Worm (Caenorhabditis elegans): Measurements from ENCODE around the gene C25E10.17.
"Not testable (repeated sequence)": the region's sequence is repeated elsewhere in the genome, so short reads cannot be mapped to it uniquely, and the experiment has no call there.

DNA sequence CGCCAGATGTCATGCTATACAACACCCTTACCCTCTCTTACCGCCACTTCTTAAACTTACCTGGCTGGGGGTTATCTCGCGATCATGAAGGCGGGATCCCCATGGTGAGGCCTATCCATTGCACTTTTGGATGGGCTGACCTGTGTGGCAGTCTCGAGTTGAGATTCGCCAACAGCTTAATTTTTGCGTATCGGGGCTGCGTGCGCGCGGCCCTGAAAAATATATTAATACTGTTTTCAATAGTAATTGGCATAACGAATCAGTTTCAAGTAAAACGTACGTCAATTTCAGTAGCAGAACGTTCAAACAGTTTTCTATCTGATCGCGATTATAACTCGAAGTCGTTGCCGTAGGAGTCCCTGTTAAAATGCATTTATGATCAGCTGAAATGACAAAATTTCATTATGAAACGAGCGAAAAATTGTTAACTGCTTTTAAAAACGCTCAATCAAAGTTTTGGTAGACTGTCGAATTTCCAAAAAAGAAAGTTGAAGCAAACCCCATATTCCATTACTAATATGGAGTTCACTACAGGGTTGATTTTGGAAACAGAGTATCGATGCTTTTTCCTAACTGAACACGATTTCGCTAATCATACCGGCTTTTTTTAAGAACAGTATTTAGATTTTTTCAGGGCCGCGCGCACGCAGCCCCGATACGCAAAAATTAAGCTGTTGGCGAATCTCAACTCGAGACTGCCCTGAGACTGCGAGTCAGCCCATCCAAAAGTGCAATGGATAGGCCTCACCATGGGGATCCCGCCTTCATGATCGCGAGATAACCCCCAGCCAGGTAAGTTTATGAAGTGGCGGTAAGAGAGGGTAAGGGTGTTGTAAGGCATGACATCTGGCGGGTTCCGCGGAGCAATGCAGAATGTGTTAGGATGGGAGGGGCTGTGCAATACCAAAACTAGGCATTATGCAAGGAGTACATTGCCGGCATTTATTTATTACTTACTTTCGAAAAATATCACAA, 43.7 kb upstream of the C25E10.17 start:
- TF ChIP-seq hlh-13 (GFP tag; optimal IDR thresholded peaks at IDR 0.05); Y22D7AL.16 (tag; optimal IDR thresholded peaks at IDR 0.05); fkh-10 (GFP tag; optimal IDR thresholded peaks at IDR 0.05); pqm-1 (tag; optimal IDR thresholded peaks at IDR 0.05): not testable (repeated sequence)

All from whole organism, late embryonic.